Worm (Caenorhabditis elegans): Measurements from ENCODE around the gene R09H10.7.

- TF ChIP-seq pqm-1 (tag; optimal IDR thresholded peaks at IDR 0.05) (no peak), F13H6.1 (tag; optimal IDR thresholded peaks at IDR 0.05) (no peak), unc-55 (GFP tag; optimal IDR thresholded peaks at IDR 0.05) (no peak), npax-4 (tag; optimal IDR thresholded peaks at IDR 0.05) (no peak), fkh-10 (GFP tag; optimal IDR thresholded peaks at IDR 0.05) (no peak), T23F11.4 (GFP tag; optimal IDR thresholded peaks at IDR 0.05) (no peak), dve-1 (tag; optimal IDR thresholded peaks at IDR 0.05) (no peak), Y22D7AL.16 (tag; optimal IDR thresholded peaks at IDR 0.05) (no peak), ama-1 (optimal IDR thresholded peaks at IDR 0.05) (no peak)
Observed at ce11 chrIV:10590649-10591048, 30.3 kb upstream of the R09H10.7 start, which contains the start of the genes C43F9.5 and nkb-2.
